Worm (Caenorhabditis elegans) whole organism, L3 larva: ENCODE data around the gene math-18.

ENCODE experiments used
- R02D3.7 ChIP-seq: fragments of 150-350 bp; optimal IDR thresholded peaks from 2 replicates; lab custom pipeline; 2014; ENCODE audit warnings: missing biosample characterization, missing genetic modification characterization
- ceh-16 ChIP-seq: sonication (generic microtip); optimal IDR thresholded peaks from 2 replicates; lab custom pipeline; 2017; ENCODE audit warnings: missing biosample characterization, missing genetic modification characterization
- ceh-28 ChIP-seq: fragments of 150-350 bp; optimal IDR thresholded peaks from 2 replicates; lab custom pipeline; 2014; ENCODE audit warnings: missing biosample characterization, missing genetic modification reagents, missing genetic modification characterization
- ceh-82 ChIP-seq: fragments of 150-350 bp; optimal IDR thresholded peaks from 2 replicates; lab custom pipeline; 2014; ENCODE audit warnings: missing biosample characterization, missing genetic modification characterization
- ceh-9 ChIP-seq: sonication (generic microtip); optimal IDR thresholded peaks from 2 replicates; lab custom pipeline; 2018; ENCODE audit warnings: missing biosample characterization, missing genetic modification characterization
- elt-2 ChIP-seq: sonication (generic microtip); optimal IDR thresholded peaks from 2 replicates; lab custom pipeline; 2016; ENCODE audit warnings: missing genetic modification reagents, mild to moderate bottlenecking, missing genetic modification characterization, missing compliant biosample characterization
- eor-1 ChIP-seq, 2 experiments: fragments of 150-350 bp; optimal IDR thresholded peaks; 2 replicates each; lab custom pipeline; 2014 to 2018; ENCODE audit warnings: missing biosample characterization in 2 of 2, missing genetic modification characterization in 2 of 2
- fkh-10 ChIP-seq: sonication (generic microtip); optimal IDR thresholded peaks from 2 replicates; lab custom pipeline; 2017; ENCODE audit warnings: missing biosample characterization, missing genetic modification reagents, missing genetic modification characterization
- fkh-2 ChIP-seq: fragments of 150-350 bp; optimal IDR thresholded peaks from 2 replicates; lab custom pipeline; 2014; ENCODE audit warnings: missing biosample characterization, missing genetic modification reagents, missing genetic modification characterization
- fos-1 ChIP-seq: fragments of 150-350 bp; optimal IDR thresholded peaks from 2 replicates; lab custom pipeline; 2014; ENCODE audit warnings: missing biosample characterization, missing genetic modification characterization
- hmg-11 ChIP-seq: sonication (generic microtip); optimal IDR thresholded peaks from 2 replicates; lab custom pipeline; 2016; ENCODE audit warnings: missing genetic modification characterization, missing compliant biosample characterization
- lin-15B ChIP-seq: fragments of 150-350 bp; optimal IDR thresholded peaks from 2 replicates; lab custom pipeline; 2014; ENCODE audit warnings: missing biosample characterization, missing genetic modification characterization
- lin-39 ChIP-seq: fragments of 150-350 bp; optimal IDR thresholded peaks from 2 replicates; lab custom pipeline; 2018; ENCODE audit warnings: missing biosample characterization, missing genetic modification reagents, missing genetic modification characterization
- nfya-1 ChIP-seq: sonication (generic microtip); optimal IDR thresholded peaks from 2 replicates; lab custom pipeline; 2017; ENCODE audit warnings: missing genetic modification characterization, mild to moderate bottlenecking, missing compliant biosample characterization, antibody characterized with exemption, moderate library complexity; ENCODE audit not compliant: insufficient read depth
- nhr-12 ChIP-seq: fragments of 150-350 bp; optimal IDR thresholded peaks from 2 replicates; lab custom pipeline; 2014; ENCODE audit warnings: missing biosample characterization, missing genetic modification characterization
- nhr-25 ChIP-seq: sonication (generic microtip); optimal IDR thresholded peaks from 2 replicates; lab custom pipeline; 2017; ENCODE audit warnings: missing biosample characterization, missing genetic modification characterization
- nhr-67 ChIP-seq: fragments of 150-350 bp; optimal IDR thresholded peaks from 2 replicates; lab custom pipeline; 2014; ENCODE audit warnings: missing biosample characterization, missing genetic modification characterization
- nhr-76 ChIP-seq: fragments of 150-350 bp; sonication (generic microtip); optimal IDR thresholded peaks from 5 replicates; lab custom pipeline; 2014; ENCODE audit warnings: missing biosample characterization, missing genetic modification characterization
- pha-4 ChIP-seq: fragments of 150-350 bp; optimal IDR thresholded peaks from 2 replicates; lab custom pipeline; 2014; ENCODE audit warnings: missing biosample characterization, missing genetic modification reagents, missing genetic modification characterization
- tbx-2 ChIP-seq: sonication (generic microtip); optimal IDR thresholded peaks from 2 replicates; lab custom pipeline; 2016; ENCODE audit warnings: mild to moderate bottlenecking, missing genetic modification characterization, missing compliant biosample characterization
- unc-39 ChIP-seq: sonication (generic microtip); optimal IDR thresholded peaks from 4 replicates; lab custom pipeline; 2017; ENCODE audit warnings: missing biosample characterization, missing genetic modification characterization
- unc-62 ChIP-seq: fragments of 150-350 bp; sonication (generic microtip); optimal IDR thresholded peaks from 4 replicates; lab custom pipeline; 2014; ENCODE audit warnings: missing biosample characterization, missing genetic modification reagents, missing genetic modification characterization
- zag-1 ChIP-seq: fragments of 150-350 bp; optimal IDR thresholded peaks from 2 replicates; lab custom pipeline; 2014; ENCODE audit warnings: missing biosample characterization, missing genetic modification characterization
- ztf-4 ChIP-seq: fragments of 150-350 bp; optimal IDR thresholded peaks from 2 replicates; lab custom pipeline; 2014; ENCODE audit warnings: missing biosample characterization, missing genetic modification characterization

The math-18 gene

ce11 chrII:2195541-2195940 lies 41.7 kb downstream of the math-18 start (continued):
- TF ChIP-seq unc-62 (GFP tag; lab: Kevin White, UChicago), result no peak
- no peak for TF ChIP-seq unc-39 (tag; lab: Kevin White, UChicago)

ce11 chrII:2196742-2197141 lies 42.9 kb downstream of the math-18 start:
- peak; percentile 16 for TF ChIP-seq pha-4
- no peak for TF ChIP-seq zag-1

DNA sequence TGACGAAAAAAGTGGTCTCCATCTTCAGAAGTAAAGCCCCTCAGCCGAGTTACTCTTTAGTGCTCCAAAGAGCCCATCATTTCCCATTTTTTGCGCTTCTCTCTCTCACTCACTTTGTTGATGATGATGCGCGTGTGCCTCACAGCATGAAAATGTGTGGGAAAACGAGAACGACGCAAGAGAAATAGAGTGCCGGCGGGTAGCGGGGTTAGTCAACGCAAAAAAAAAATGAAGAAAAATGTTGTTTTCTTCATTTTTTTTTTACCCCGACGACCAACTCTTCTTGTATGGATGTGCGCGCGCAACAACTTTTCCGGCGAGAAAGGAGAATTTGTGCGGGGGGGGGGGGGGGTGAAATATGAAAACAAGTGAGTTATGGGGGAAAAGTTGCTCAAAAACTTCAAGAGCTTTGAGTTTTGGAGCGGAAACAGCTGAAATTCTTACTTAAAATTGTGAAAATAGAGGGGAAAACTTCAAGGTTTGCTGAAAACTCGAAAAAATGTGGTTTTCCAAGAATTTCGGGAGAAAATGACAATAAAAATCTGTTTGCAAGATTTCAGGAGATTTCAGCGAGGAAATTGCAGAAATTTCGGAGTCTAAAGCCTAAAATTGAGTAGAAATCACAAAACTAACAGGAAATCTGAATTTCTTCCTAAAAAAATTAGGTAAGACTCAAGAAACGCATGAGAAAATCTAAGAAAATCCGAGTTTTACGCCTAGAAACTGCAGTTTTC lies 43.9 kb downstream of the math-18 start, which contains the start of gene C33C12.1:
TSS of gene C33C12.1 (plus strand) at position 684 of the 734 bp plus-strand sequence.
- peak; percentile 18 for TF ChIP-seq hmg-11 (tag; lab: Kevin White, UChicago)
- no peak for TF ChIP-seq tbx-2
- TF ChIP-seq fkh-10, result peak; percentile 13
- no peak for TF ChIP-seq ceh-28
- TF ChIP-seq elt-2 (tag; lab: Kevin White, UChicago), result no peak
- peak; percentile 34 for TF ChIP-seq lin-39 (tag; lab: Kevin White, UChicago)
- TF ChIP-seq nfya-1 (tag; lab: Kevin White, UChicago), result peak; percentile 12
- no peak for TF ChIP-seq nhr-76 (tag; lab: Kevin White, UChicago)
- TF ChIP-seq, all 47 proteins: peak for 4

- no peak for TF ChIP-seq ceh-16
- TF ChIP-seq R02D3.7 (tag; lab: Kevin White, UChicago), result no peak
- no peak for TF ChIP-seq fos-1
- no peak for TF ChIP-seq lin-15B (tag; lab: Kevin White, UChicago)
- no peak for TF ChIP-seq nhr-25 (tag; lab: Kevin White, UChicago)
- no peak for TF ChIP-seq eor-1 (tag; optimal IDR thresholded peaks at IDR 0.05; lab: Kevin White, UChicago)
- no peak for TF ChIP-seq nhr-12
- no peak for TF ChIP-seq ceh-9
- TF ChIP-seq elt-2 (tag; lab: Kevin White, UChicago), result no peak
- TF ChIP-seq fkh-2 (tag; lab: Kevin White, UChicago), result no peak
- no peak for TF ChIP-seq ztf-4 (tag; lab: Kevin White, UChicago)
- TF ChIP-seq, all 47 proteins: peak for 0
These were observed 48.3 kb downstream of the math-18 start for ce11 chrII:2202147-2202546.

- TF ChIP-seq lin-39 (tag; lab: Kevin White, UChicago), result peak; percentile 41
- no peak for TF ChIP-seq ceh-82
- peak; percentile 5 for TF ChIP-seq elt-2 (tag; lab: Kevin White, UChicago)
- peak; percentile 44 for TF ChIP-seq nfya-1 (tag; lab: Kevin White, UChicago)
- TF ChIP-seq lin-15B (tag; lab: Kevin White, UChicago), result peak; percentile 67
- no peak for TF ChIP-seq nhr-67 (tag; lab: Kevin White, UChicago)
- peak; percentile 50 for TF ChIP-seq pha-4
These were observed 50.3 kb downstream of the math-18 start, which contains the start of gene Y59C2A.2 for ce11 chrII:2204077-2204476. Gene Y59C2A.2 (minus strand): TSS chrII:2204137.
